Fruit fly (Drosophila melanogaster): ENCODE data around the gene CG5003.
"Not testable (repeated sequence)": the region's sequence is repeated elsewhere in the genome, so short reads cannot be mapped to it uniquely, and the experiment has no call there.

Gene CG5003

DNA sequence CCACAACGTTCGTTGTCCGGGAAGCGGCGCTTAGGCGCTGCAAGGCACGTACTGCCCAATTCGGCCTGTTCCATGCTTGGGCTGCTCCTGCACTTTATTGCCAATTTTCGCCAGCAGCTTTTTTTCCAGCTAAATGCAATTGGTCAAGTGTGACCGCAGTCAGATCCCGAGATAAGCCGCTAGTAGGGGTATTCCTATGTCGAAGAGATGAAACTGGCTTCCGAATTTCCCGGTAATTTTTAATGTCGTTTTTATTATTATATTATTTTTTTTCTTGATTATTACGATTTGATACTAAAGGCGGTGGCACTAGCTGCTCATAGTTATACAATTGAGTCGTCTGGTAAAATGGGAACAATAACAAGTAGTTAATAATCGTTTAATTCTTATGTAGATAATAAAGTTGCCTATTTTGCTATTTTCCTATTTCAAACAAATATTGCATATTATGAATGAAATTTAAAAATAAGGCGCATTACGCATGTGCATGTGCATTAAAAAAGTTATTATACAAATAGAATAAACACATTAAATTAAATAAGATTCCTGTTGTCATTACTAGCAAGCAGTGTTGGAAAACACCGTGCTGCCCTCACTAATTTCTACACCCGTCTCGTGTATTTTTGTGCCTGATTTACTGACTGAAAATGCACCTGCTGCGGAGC lies at the start of gene CG5003, which contains the start of gene mRpS22:
TSS of gene CG5003 (minus strand) at position 162 of the 665 bp plus-strand sequence.
TSS of gene mRpS22 (plus strand) at position 554 of the 665 bp plus-strand sequence.
- TF ChIP-seq CG1620 (GFP tag; optimal IDR thresholded peaks at IDR 0.05) (peak; percentile 76), cic (GFP tag; optimal IDR thresholded peaks at IDR 0.05) (no peak), ovo (GFP tag; optimal IDR thresholded peaks at IDR 0.05) (peak; percentile 45), cnc (optimal IDR thresholded peaks at IDR 0.05) (no peak), Mnt (GFP tag; optimal IDR thresholded peaks at IDR 0.05) (peak; percentile 37), CG14711 (tag; optimal IDR thresholded peaks at IDR 0.05) (peak; percentile 44), pad (GFP tag; optimal IDR thresholded peaks at IDR 0.05) (peak; percentile 64), CG33017 (tag; optimal IDR thresholded peaks at IDR 0.05) (peak; percentile 45), CG12768 (GFP tag; optimal IDR thresholded peaks at IDR 0.05) (peak; percentile 70), Hr96 (GFP tag; optimal IDR thresholded peaks at IDR 0.05) (peak; percentile 28), Clk (GFP tag; optimal IDR thresholded peaks at IDR 0.05) (peak; percentile 51), CG7045 (GFP tag; optimal IDR thresholded peaks at IDR 0.05) (peak; percentile 68), CG7101 (tag; optimal IDR thresholded peaks at IDR 0.05) (peak; percentile 65), toe (GFP tag; optimal IDR thresholded peaks at IDR 0.05) (peak; percentile 77), CG11617 (GFP tag; optimal IDR thresholded peaks at IDR 0.05) (peak; percentile 78), CG5204 (GFP tag; optimal IDR thresholded peaks at IDR 0.05) (no peak), Crg-1 (GFP tag; optimal IDR thresholded peaks at IDR 0.05) (peak; percentile 68), tj (GFP tag; optimal IDR thresholded peaks at IDR 0.05) (peak; percentile 52), kay (GFP tag; ENCODE audit: borderline replicate concordance) (no peak), bab1 (GFP tag; optimal IDR thresholded peaks at IDR 0.05) (no peak)

DNA sequence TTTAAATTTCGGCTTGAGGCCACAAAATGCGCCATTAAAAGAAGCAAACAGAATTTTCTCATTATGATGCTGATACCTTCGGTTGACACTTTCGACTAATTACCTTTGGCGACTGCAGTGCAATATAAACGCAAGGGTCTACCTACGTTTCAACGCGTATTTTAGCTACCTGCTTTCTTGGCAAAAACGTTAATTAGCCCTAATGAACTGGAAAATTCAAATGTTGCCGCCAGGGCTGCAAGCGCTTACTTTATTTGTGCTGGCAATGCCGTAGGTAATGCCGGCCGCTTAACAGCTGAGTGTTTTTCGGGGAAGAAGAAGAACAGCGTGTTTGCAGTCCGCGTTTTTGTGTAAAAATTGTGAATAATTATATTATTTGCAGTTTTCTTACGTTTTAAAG lies 46.8 kb upstream of the CG5003 start, which contains the start of the genes CG31131 and CG4849:
TSS of gene CG31131 (minus strand) at position 101 of the 400 bp plus-strand sequence.
TSS of gene CG4849 (plus strand) at position 297 of the 400 bp plus-strand sequence.
- not testable (repeated sequence) for TF ChIP-seq Mnt (GFP tag; optimal IDR thresholded peaks at IDR 0.05); CG33017 (tag; optimal IDR thresholded peaks at IDR 0.05); CG7101 (tag; optimal IDR thresholded peaks at IDR 0.05)

DNA sequence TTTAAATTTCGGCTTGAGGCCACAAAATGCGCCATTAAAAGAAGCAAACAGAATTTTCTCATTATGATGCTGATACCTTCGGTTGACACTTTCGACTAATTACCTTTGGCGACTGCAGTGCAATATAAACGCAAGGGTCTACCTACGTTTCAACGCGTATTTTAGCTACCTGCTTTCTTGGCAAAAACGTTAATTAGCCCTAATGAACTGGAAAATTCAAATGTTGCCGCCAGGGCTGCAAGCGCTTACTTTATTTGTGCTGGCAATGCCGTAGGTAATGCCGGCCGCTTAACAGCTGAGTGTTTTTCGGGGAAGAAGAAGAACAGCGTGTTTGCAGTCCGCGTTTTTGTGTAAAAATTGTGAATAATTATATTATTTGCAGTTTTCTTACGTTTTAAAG lies 44.2 kb upstream of the CG5003 start, which contains the start of gene CG31253:
TSS of gene CG31253 (minus strand) at position 101 of the 400 bp plus-strand sequence.
- TF ChIP-seq pad (GFP tag; optimal IDR thresholded peaks at IDR 0.05); CG33017 (tag; optimal IDR thresholded peaks at IDR 0.05); toe (GFP tag; optimal IDR thresholded peaks at IDR 0.05): not testable (repeated sequence)

DNA sequence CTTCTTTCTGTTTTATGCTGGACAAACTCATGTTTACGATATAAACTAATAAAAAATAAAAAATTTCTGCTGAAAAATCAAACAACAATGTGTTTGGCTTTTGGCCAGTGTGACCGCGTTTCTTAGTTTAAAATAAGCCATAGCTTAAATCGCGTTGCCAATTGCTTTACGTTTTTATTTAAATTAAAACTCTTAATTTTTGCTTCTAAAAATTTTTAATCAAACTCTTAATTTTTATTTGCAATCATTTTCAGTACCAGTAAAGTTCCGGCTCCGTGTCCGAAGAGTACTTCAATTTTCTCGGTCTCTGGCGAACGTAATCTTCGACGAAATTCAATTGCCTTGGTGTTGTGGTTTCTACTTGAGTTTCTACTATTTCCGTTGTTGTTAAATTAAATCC lies 42.8 kb upstream of the CG5003 start, which contains the start of the genes CG42487 and CG4884:
TSS of gene CG42487 (minus strand) at position 101 of the 400 bp plus-strand sequence.
TSS of gene CG4884 (minus strand) at position 101 of the 400 bp plus-strand sequence.
- not testable (repeated sequence) for TF ChIP-seq tj, Hr96, ovo (GFP tag; optimal IDR thresholded peaks at IDR 0.05)

DNA sequence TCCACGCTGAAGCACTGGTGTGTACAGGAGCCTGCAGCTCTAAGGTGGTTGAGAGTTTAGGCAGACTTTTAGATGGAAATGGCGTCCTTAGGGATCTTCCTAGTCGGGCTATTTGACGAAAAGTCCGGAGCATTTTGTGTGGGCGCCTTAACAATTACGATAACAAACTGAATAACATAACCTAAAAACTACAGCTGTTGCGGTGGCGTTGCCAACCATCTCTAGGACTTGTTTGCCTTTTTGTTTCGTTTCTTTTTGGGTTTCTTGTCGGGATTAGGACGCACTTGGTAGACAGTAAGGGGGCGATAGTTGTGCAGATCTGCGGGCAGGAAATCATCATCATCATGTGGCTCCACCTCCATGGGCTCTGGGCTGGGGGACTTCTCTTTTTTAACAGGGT lies 41.7 kb upstream of the CG5003 start:
- TF ChIP-seq bab1 (GFP tag; optimal IDR thresholded peaks at IDR 0.05): no peak
- TF ChIP-seq cnc (optimal IDR thresholded peaks at IDR 0.05): no peak
- TF ChIP-seq Hr96 (GFP tag; optimal IDR thresholded peaks at IDR 0.05): no peak

DNA sequence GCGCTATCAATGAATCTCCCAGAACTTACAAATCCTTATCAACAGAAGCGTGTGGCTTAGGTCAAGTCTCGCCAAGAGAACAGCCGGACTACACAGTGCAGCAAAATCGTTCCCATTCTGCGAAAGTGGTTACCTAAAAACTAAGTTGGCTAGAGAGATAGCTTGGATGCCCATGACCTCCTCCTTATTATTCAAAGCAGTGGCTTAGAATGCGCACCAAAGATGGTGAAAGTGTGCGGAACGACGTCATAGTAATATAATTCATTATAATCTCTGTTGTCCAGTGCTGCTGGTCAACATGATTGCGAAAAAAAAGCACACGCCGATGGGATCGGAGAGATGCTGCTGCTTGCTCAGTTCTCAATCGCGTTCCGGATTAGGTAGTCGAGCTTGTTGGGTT lies 38.2 kb upstream of the CG5003 start, which contains the start of gene Nep7:
TSS of gene Nep7 (plus strand) at position 385 of the 400 bp plus-strand sequence.
- TF ChIP-seq CG7101 (tag; optimal IDR thresholded peaks at IDR 0.05) (peak; percentile 26), cic (GFP tag; optimal IDR thresholded peaks at IDR 0.05) (peak; percentile 97), CG12768 (GFP tag; optimal IDR thresholded peaks at IDR 0.05) (peak; percentile 16), CG33017 (tag; optimal IDR thresholded peaks at IDR 0.05) (peak; percentile 30), cnc (optimal IDR thresholded peaks at IDR 0.05) (no peak)

DNA sequence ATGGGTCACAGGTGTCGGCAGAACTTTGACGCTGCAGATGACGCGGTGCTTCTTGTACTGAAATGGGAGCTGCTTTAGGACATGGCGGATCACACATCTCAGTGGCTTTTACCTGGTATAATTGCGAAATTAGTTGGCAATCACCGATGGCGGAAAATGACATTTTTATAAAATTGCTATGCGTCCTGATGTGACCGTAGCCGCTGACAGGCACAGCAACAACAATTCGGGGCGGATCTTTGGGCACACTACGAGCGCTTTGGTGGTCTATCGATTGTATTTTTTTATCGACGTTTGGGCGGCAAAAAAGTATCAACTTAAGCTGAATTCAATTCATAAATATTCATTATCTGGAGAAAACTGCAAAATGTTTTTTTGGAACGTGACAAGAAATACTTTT lies 37.6 kb upstream of the CG5003 start, which contains the start of gene CG4951:
TSS of gene CG4951 (minus strand) at position 223 of the 400 bp plus-strand sequence.
- peak; percentile 31 for TF ChIP-seq bab1 (GFP tag; optimal IDR thresholded peaks at IDR 0.05)
- TF ChIP-seq cic (GFP tag; optimal IDR thresholded peaks at IDR 0.05): no peak

DNA sequence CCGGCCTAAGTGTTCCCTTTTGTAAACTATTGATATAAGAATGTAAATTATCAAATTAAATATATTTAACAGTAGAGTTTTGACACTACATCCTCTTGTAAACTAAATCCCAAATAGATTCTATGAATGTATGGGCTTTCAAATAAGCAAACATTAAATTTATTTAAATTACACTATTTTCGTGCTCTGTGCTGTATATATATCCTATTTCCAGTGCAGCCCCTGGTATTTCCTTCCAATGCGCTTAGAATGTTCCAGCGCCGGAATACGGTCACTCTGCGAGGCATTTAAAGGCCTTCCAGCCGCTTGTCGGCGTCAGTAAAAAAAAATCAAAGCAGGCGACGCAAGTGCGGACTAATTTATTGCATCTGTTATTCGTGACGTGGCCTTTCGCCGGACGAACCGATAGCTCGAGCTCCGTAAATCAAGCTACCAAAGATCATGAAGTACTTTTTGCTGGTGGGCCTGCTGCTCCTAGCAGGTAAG lies 32.1 kb upstream of the CG5003 start, which contains the start of gene Gp93:
TSS of gene Gp93 (plus strand) at position 291 of the 486 bp plus-strand sequence.
- TF ChIP-seq CG7101 (tag; optimal IDR thresholded peaks at IDR 0.05): peak; percentile 58
- TF ChIP-seq kay (GFP tag; ENCODE audit: borderline replicate concordance): no peak
- peak; percentile 46 for TF ChIP-seq CG11617 (GFP tag; optimal IDR thresholded peaks at IDR 0.05)
- TF ChIP-seq CG5204 (GFP tag; optimal IDR thresholded peaks at IDR 0.05): no peak
- peak; percentile 2 for TF ChIP-seq ovo (GFP tag; optimal IDR thresholded peaks at IDR 0.05)
- TF ChIP-seq cic (GFP tag; optimal IDR thresholded peaks at IDR 0.05): peak; percentile 45
- TF ChIP-seq CG7045 (GFP tag; optimal IDR thresholded peaks at IDR 0.05): peak; percentile 42
- TF ChIP-seq Crg-1 (GFP tag; optimal IDR thresholded peaks at IDR 0.05): peak; percentile 68
- peak; percentile 14 for TF ChIP-seq Clk (GFP tag; optimal IDR thresholded peaks at IDR 0.05)
- TF ChIP-seq bab1 (GFP tag; optimal IDR thresholded peaks at IDR 0.05): peak; percentile 70
- peak; percentile 38 for TF ChIP-seq CG1620 (GFP tag; optimal IDR thresholded peaks at IDR 0.05)
- TF ChIP-seq CG14711 (tag; optimal IDR thresholded peaks at IDR 0.05): peak; percentile 40
- peak; percentile 71 for TF ChIP-seq Mnt (GFP tag; optimal IDR thresholded peaks at IDR 0.05)
- peak; percentile 48 for TF ChIP-seq CG33017 (tag; optimal IDR thresholded peaks at IDR 0.05)
- TF ChIP-seq pad (GFP tag; optimal IDR thresholded peaks at IDR 0.05): no peak
- TF ChIP-seq Hr96 (GFP tag; optimal IDR thresholded peaks at IDR 0.05): no peak
- no peak for TF ChIP-seq cnc (optimal IDR thresholded peaks at IDR 0.05)
- TF ChIP-seq toe (GFP tag; optimal IDR thresholded peaks at IDR 0.05): no peak
- TF ChIP-seq CG12768 (GFP tag; optimal IDR thresholded peaks at IDR 0.05): peak; percentile 51
- TF ChIP-seq tj (GFP tag; optimal IDR thresholded peaks at IDR 0.05): peak; percentile 17

Data from whole organism, adult.